Worm (Caenorhabditis elegans) whole organism, late embryonic: ENCODE results near the gene oat-1.

Experiments used
- C38D4.7 ChIP-seq: fragments of 200-800 bp; sonication (Bioruptor generic); optimal IDR thresholded peaks from 2 replicates; lab custom pipeline; 2018; ENCODE audit warnings: mild to moderate bottlenecking, missing genetic modification characterization, moderate library complexity, missing compliant biosample characterization
- K02D7.2 ChIP-seq: sonication (generic microtip); optimal IDR thresholded peaks from 2 replicates; lab custom pipeline; 2017; ENCODE audit warnings: mild to moderate bottlenecking, missing genetic modification characterization, missing compliant biosample characterization
- K09A11.1 ChIP-seq: sonication (generic microtip); optimal IDR thresholded peaks from 2 replicates; lab custom pipeline; 2017; ENCODE audit warnings: antibody characterized with exemption, mild to moderate bottlenecking, missing genetic modification characterization, missing compliant biosample characterization; ENCODE audit not compliant: insufficient read depth
- ahr-1 ChIP-seq: sonication (generic microtip); optimal IDR thresholded peaks from 2 replicates; lab custom pipeline; 2016; ENCODE audit warnings: missing genetic modification characterization, missing compliant biosample characterization
- ama-1 ChIP-seq: fragments of 150-350 bp; optimal IDR thresholded peaks from 2 replicates; lab custom pipeline; 2014
- ceh-2 ChIP-seq: sonication (generic microtip); optimal IDR thresholded peaks from 2 replicates; lab custom pipeline; 2016; ENCODE audit warnings: missing genotype, missing genetic modification characterization, missing compliant biosample characterization
- ceh-22 ChIP-seq: sonication (generic microtip); optimal IDR thresholded peaks from 2 replicates; lab custom pipeline; 2017; ENCODE audit warnings: missing biosample characterization, missing genetic modification characterization
- ceh-24 ChIP-seq: sonication (generic microtip); optimal IDR thresholded peaks from 2 replicates; lab custom pipeline; 2016; ENCODE audit warnings: mild to moderate bottlenecking, missing genetic modification characterization, missing compliant biosample characterization
- ceh-30 ChIP-seq: fragments of 150-350 bp; optimal IDR thresholded peaks from 2 replicates; lab custom pipeline; 2014; ENCODE audit warnings: missing biosample characterization, missing genetic modification characterization
- ceh-31 ChIP-seq: sonication (generic microtip); optimal IDR thresholded peaks from 2 replicates; lab custom pipeline; 2016; ENCODE audit warnings: missing genetic modification characterization, missing compliant biosample characterization
- ceh-34 ChIP-seq: sonication (generic microtip); optimal IDR thresholded peaks from 2 replicates; lab custom pipeline; 2016; ENCODE audit warnings: mild to moderate bottlenecking, missing genetic modification characterization, missing compliant biosample characterization
- ceh-45 ChIP-seq: fragments of 200-800 bp; sonication (Bioruptor generic); IDR thresholded peaks from 2 replicates; pipeline ENCODE4 v1.3.6; 2022; ENCODE audit warnings: missing genetic modification reagents, missing genetic modification characterization, missing compliant biosample characterization
- ceh-48 ChIP-seq: sonication (generic microtip); optimal IDR thresholded peaks from 2 replicates; lab custom pipeline; 2016; ENCODE audit warnings: missing genetic modification characterization, inconsistent platforms, missing compliant biosample characterization
- ceh-6 ChIP-seq: fragments of 200-800 bp; sonication (Bioruptor generic); optimal IDR thresholded peaks from 2 replicates; lab custom pipeline; 2018; ENCODE audit warnings: mild to moderate bottlenecking, missing genetic modification characterization, missing compliant biosample characterization
- ceh-9 ChIP-seq: sonication (generic microtip); optimal IDR thresholded peaks from 2 replicates; lab custom pipeline; 2016; ENCODE audit warnings: mild to moderate bottlenecking, missing genetic modification characterization, inconsistent platforms, missing compliant biosample characterization
- che-1 ChIP-seq: sonication (generic microtip); optimal IDR thresholded peaks from 2 replicates; lab custom pipeline; 2016; ENCODE audit warnings: mild to moderate bottlenecking, missing genetic modification characterization, missing compliant biosample characterization
- dmd-4 ChIP-seq: sonication (generic microtip); optimal IDR thresholded peaks from 2 replicates; lab custom pipeline; 2016; ENCODE audit warnings: borderline replicate concordance, missing genetic modification characterization, missing compliant biosample characterization
- dve-1 ChIP-seq: sonication (generic microtip); optimal IDR thresholded peaks from 2 replicates; lab custom pipeline; 2017; ENCODE audit warnings: antibody characterized with exemption, mild to moderate bottlenecking, missing genetic modification characterization, missing compliant biosample characterization
- elt-2 ChIP-seq: sonication (generic microtip); optimal IDR thresholded peaks from 2 replicates; lab custom pipeline; 2016; ENCODE audit warnings: missing genetic modification reagents, missing genetic modification characterization, missing compliant biosample characterization
- ets-4 ChIP-seq: sonication (generic microtip); optimal IDR thresholded peaks from 2 replicates; lab custom pipeline; 2016; ENCODE audit warnings: missing genetic modification characterization, missing compliant biosample characterization
- eyg-1 ChIP-seq: sonication (generic microtip); optimal IDR thresholded peaks from 2 replicates; lab custom pipeline; 2016; ENCODE audit warnings: missing genotype, missing genetic modification characterization, missing compliant biosample characterization
- fkh-10 ChIP-seq: fragments of 150-350 bp; optimal IDR thresholded peaks from 2 replicates; lab custom pipeline; 2014; ENCODE audit warnings: missing biosample characterization, missing genetic modification reagents, missing genetic modification characterization
- hlh-13 ChIP-seq: fragments of 200-800 bp; sonication (Bioruptor generic); optimal IDR thresholded peaks from 2 replicates; lab custom pipeline; 2018; ENCODE audit warnings: mild to moderate bottlenecking, missing genetic modification characterization, missing compliant biosample characterization
- hlh-15 ChIP-seq: sonication (generic microtip); optimal IDR thresholded peaks from 2 replicates; lab custom pipeline; 2016; ENCODE audit warnings: missing genetic modification characterization, missing compliant biosample characterization
- hlh-30 ChIP-seq: sonication (generic microtip); optimal IDR thresholded peaks from 2 replicates; lab custom pipeline; 2017; ENCODE audit warnings: antibody characterized with exemption, missing genetic modification characterization, missing compliant biosample characterization; ENCODE audit not compliant: insufficient read depth
- hlh-8 ChIP-seq: sonication (generic microtip); optimal IDR thresholded peaks from 2 replicates; lab custom pipeline; 2016; ENCODE audit warnings: missing genotype, missing genetic modification characterization, missing compliant biosample characterization
- lin-11 ChIP-seq: fragments of 200-800 bp; sonication (Bioruptor generic); optimal IDR thresholded peaks from 2 replicates; lab custom pipeline; 2018; ENCODE audit warnings: mild to moderate bottlenecking, missing genetic modification characterization, missing compliant biosample characterization
- madf-2 ChIP-seq: sonication (generic microtip); optimal IDR thresholded peaks from 2 replicates; lab custom pipeline; 2017; ENCODE audit warnings: missing genetic modification characterization, missing compliant biosample characterization
- nfya-1 ChIP-seq: sonication (generic microtip); optimal IDR thresholded peaks from 2 replicates; lab custom pipeline; 2017; ENCODE audit warnings: missing genetic modification characterization, mild to moderate bottlenecking, missing compliant biosample characterization, antibody characterized with exemption, moderate library complexity
- nhr-11 ChIP-seq: fragments of 150-350 bp; optimal IDR thresholded peaks from 2 replicates; lab custom pipeline; 2014; ENCODE audit warnings: missing biosample characterization, missing genetic modification characterization
- nhr-232 ChIP-seq: sonication (generic microtip); optimal IDR thresholded peaks from 2 replicates; lab custom pipeline; 2016; ENCODE audit warnings: missing genetic modification characterization, missing compliant biosample characterization
- odd-2 ChIP-seq: sonication (generic microtip); optimal IDR thresholded peaks from 2 replicates; lab custom pipeline; 2017; ENCODE audit warnings: antibody characterized with exemption, mild to moderate bottlenecking, missing genetic modification characterization, missing compliant biosample characterization
- pag-3 ChIP-seq: sonication (generic microtip); optimal IDR thresholded peaks from 2 replicates; lab custom pipeline; 2016; ENCODE audit warnings: missing compliant biosample characterization, missing genetic modification characterization, borderline replicate concordance
- pat-9 ChIP-seq: fragments of 200-800 bp; sonication (Bioruptor generic); optimal IDR thresholded peaks from 2 replicates; lab custom pipeline; 2018; ENCODE audit warnings: mild to moderate bottlenecking, missing genetic modification characterization, moderate library complexity, missing compliant biosample characterization
- pax-1 ChIP-seq: fragments of 150-350 bp; optimal IDR thresholded peaks from 2 replicates; lab custom pipeline; 2014; ENCODE audit warnings: missing biosample characterization, missing genetic modification characterization
- pha-4 ChIP-seq: fragments of 150-350 bp; optimal IDR thresholded peaks from 2 replicates; lab custom pipeline; 2018; ENCODE audit warnings: missing biosample characterization, missing genetic modification reagents, missing genetic modification characterization
- pqm-1 ChIP-seq: sonication (generic microtip); optimal IDR thresholded peaks from 2 replicates; lab custom pipeline; 2016; ENCODE audit warnings: missing genetic modification characterization, missing compliant biosample characterization
- ref-2 ChIP-seq: sonication (generic microtip); optimal IDR thresholded peaks from 2 replicates; lab custom pipeline; 2016; ENCODE audit warnings: missing genetic modification characterization, missing compliant biosample characterization
- sdc-2 ChIP-seq: sonication (generic microtip); optimal IDR thresholded peaks from 2 replicates; lab custom pipeline; 2016; ENCODE audit warnings: missing genotype, missing genetic modification characterization, missing compliant biosample characterization
- sox-2 ChIP-seq: fragments of 200-800 bp; sonication (Bioruptor generic); IDR thresholded peaks from 2 replicates; pipeline ENCODE4 v1.3.6; 2022; ENCODE audit warnings: missing genetic modification reagents, missing genetic modification characterization, missing compliant biosample characterization
- sox-4 ChIP-seq: sonication (generic microtip); optimal IDR thresholded peaks from 2 replicates; lab custom pipeline; 2017; ENCODE audit warnings: mild to moderate bottlenecking, missing genetic modification characterization, inconsistent platforms, missing compliant biosample characterization
- tbx-2 ChIP-seq: sonication (generic microtip); optimal IDR thresholded peaks from 2 replicates; lab custom pipeline; 2016; ENCODE audit warnings: missing genetic modification characterization, missing compliant biosample characterization
- tbx-7 ChIP-seq: sonication (generic microtip); optimal IDR thresholded peaks from 2 replicates; lab custom pipeline; 2016; ENCODE audit warnings: missing genotype, missing genetic modification characterization, missing compliant biosample characterization
- ttx-3 ChIP-seq: sonication (generic microtip); optimal IDR thresholded peaks from 2 replicates; lab custom pipeline; 2016; ENCODE audit warnings: missing genetic modification reagents, missing genetic modification characterization, missing compliant biosample characterization
- unc-3 ChIP-seq, 2 experiments: fragments of 200-800 bp in 1 of 2; sonication (Bioruptor generic) in 1 of 2; sonication (generic microtip) in 1 of 2; conservative IDR thresholded peaks in 1 of 2; optimal IDR thresholded peaks in 1 of 2; 2 replicates each; pipeline versions ENCODE4 v1.3.6 to Lab custom; 2016 to 2022; ENCODE audit warnings: missing compliant biosample characterization in 2 of 2, missing genetic modification characterization in 2 of 2, missing genetic modification reagents in 1 of 2
- unc-55 ChIP-seq: sonication (generic microtip); optimal IDR thresholded peaks from 2 replicates; lab custom pipeline; 2017; ENCODE audit warnings: missing biosample characterization, missing genetic modification reagents, missing genetic modification characterization
- zip-5 ChIP-seq: sonication (generic microtip); optimal IDR thresholded peaks from 2 replicates; lab custom pipeline; 2016; ENCODE audit warnings: missing genetic modification characterization, missing compliant biosample characterization

Gene oat-1

ce11 chrIV:8431567-8432458, 40.6 kb downstream of the oat-1 start (continued):
- TF ChIP-seq elt-2 (tag; lab: Kevin White, UChicago) (no peak), ceh-31 (tag; lab: Kevin White, UChicago) (peak; percentile 68), nfya-1 (tag; lab: Kevin White, UChicago) (peak; percentile 99), ceh-9 (tag; lab: Kevin White, UChicago) (no peak), ahr-1 (tag; lab: Kevin White, UChicago) (no peak), nhr-11 (peak; percentile 22), hlh-13 (GFP tag; lab: Kevin White, UChicago) (peak; percentile 19), ceh-45 (no peak), tbx-7 (tag; lab: Kevin White, UChicago) (no peak), ceh-2 (tag; lab: Kevin White, UChicago) (no peak), ttx-3 (no peak), ceh-24 (tag; lab: Kevin White, UChicago) (no peak), dve-1 (peak; percentile 27), hlh-30 (peak; percentile 82), sdc-2 (tag; lab: Kevin White, UChicago) (no peak), ets-4 (tag; lab: Kevin White, UChicago) (no peak), C38D4.7 (GFP tag; lab: Kevin White, UChicago) (no peak), ceh-30 (tag; lab: Kevin White, UChicago) (no peak), che-1 (tag; lab: Kevin White, UChicago) (peak; percentile 6), dmd-4 (tag; lab: Kevin White, UChicago) (peak; percentile 17), hlh-8 (tag; lab: Kevin White, UChicago) (no peak), madf-2 (tag; lab: Kevin White, UChicago) (no peak), unc-3 (GFP tag; conservative IDR thresholded peaks at IDR 0.05; lab: Robert Waterston, UW) (0 out of 2 replicates have a peak, but pooled peaks have one; percentile 27), unc-3 (tag; optimal IDR thresholded peaks at IDR 0.05; lab: Kevin White, UChicago) (no peak), sox-4 (tag; lab: Kevin White, UChicago) (no peak), fkh-10 (no peak), pqm-1 (no peak), pag-3 (no peak)

ce11 chrIV:8428492-8428891, 43.9 kb downstream of the oat-1 start:
- TF ChIP-seq hlh-30 (peak; percentile 32), dve-1 (peak; percentile 52), hlh-15 (tag; lab: Kevin White, UChicago) (no peak), ama-1 (lab: Kevin White, UChicago) (peak; percentile 96), nhr-232 (no peak), ceh-6 (GFP tag; lab: Kevin White, UChicago) (no peak), tbx-2 (peak; percentile 68), sox-2 (GFP tag; lab: Robert Waterston, UW) (no peak), ceh-31 (tag; lab: Kevin White, UChicago) (peak; percentile 21), nfya-1 (tag; lab: Kevin White, UChicago) (peak; percentile 40), pax-1 (no peak), pat-9 (tag; lab: Kevin White, UChicago) (peak; percentile 7), K09A11.1 (tag; lab: Kevin White, UChicago) (no peak), dmd-4 (tag; lab: Kevin White, UChicago) (no peak), zip-5 (tag; lab: Kevin White, UChicago) (no peak), ceh-48 (tag; lab: Kevin White, UChicago) (no peak), ceh-22 (tag; lab: Kevin White, UChicago) (no peak), pha-4 (tag; lab: Kevin White, UChicago) (no peak), che-1 (tag; lab: Kevin White, UChicago) (peak; percentile 28), ceh-9 (tag; lab: Kevin White, UChicago) (no peak), odd-2 (tag; lab: Kevin White, UChicago) (no peak), ceh-24 (tag; lab: Kevin White, UChicago) (no peak), C38D4.7 (GFP tag; lab: Kevin White, UChicago) (peak; percentile 27), ttx-3 (no peak), sox-4 (tag; lab: Kevin White, UChicago) (no peak), ceh-34 (tag; lab: Kevin White, UChicago) (peak; percentile 34), eyg-1 (tag; lab: Kevin White, UChicago) (no peak), lin-11 (tag; lab: Kevin White, UChicago) (no peak), K02D7.2 (tag; lab: Kevin White, UChicago) (peak; percentile 22), ref-2 (peak; percentile 19), elt-2 (tag; lab: Kevin White, UChicago) (peak; percentile 52), unc-55 (GFP tag; lab: Kevin White, UChicago) (peak; percentile 5), tbx-7 (tag; lab: Kevin White, UChicago) (no peak)
